Fruit fly (Drosophila melanogaster) whole organism, embryonic: Measurements from ENCODE around the gene iav.

Source experiments
- CG10959 ChIP-seq: fragments of 200-800 bp; sonication (Bioruptor generic); IDR thresholded peaks from 2 replicates; pipeline ENCODE4 v1.3.6; 2022; ENCODE audit warnings: missing biosample characterization, missing genetic modification characterization
- CG10979 ChIP-seq: fragments of 200-800 bp; sonication (Bioruptor generic); optimal IDR thresholded peaks from 2 replicates; lab custom pipeline; 2018; ENCODE audit warnings: missing biosample characterization, mild to moderate bottlenecking, missing genetic modification characterization, moderate library complexity
- CG11093 ChIP-seq: fragments of 200-800 bp; sonication (Bioruptor generic); IDR thresholded peaks from 3 replicates; pipeline ENCODE4 v1.3.6; 2022; ENCODE audit warnings: missing biosample characterization, missing genetic modification characterization
- CG11504 ChIP-seq: fragments of 200-800 bp; sonication (Bioruptor generic); optimal IDR thresholded peaks from 3 replicates; lab custom pipeline; 2019; ENCODE audit warnings: missing biosample characterization, mild to moderate bottlenecking, missing genetic modification characterization, moderate library complexity
- CG11696 ChIP-seq: fragments of 200-800 bp; sonication (Bioruptor generic); IDR thresholded peaks from 2 replicates; pipeline ENCODE4 v1.3.6; 2022; ENCODE audit warnings: missing biosample characterization, missing genetic modification characterization
- CG12219 ChIP-seq: fragments of 200-800 bp; sonication (Bioruptor generic); optimal IDR thresholded peaks from 3 replicates; lab custom pipeline; 2018; ENCODE audit warnings: missing biosample characterization, mild to moderate bottlenecking, missing genetic modification characterization
- CG12299 ChIP-seq: fragments of 200-800 bp; sonication (Bioruptor generic); optimal IDR thresholded peaks from 2 replicates; lab custom pipeline; 2018; ENCODE audit warnings: missing biosample characterization, mild to moderate bottlenecking, missing genetic modification characterization
- CG14441 ChIP-seq: fragments of 200-800 bp; sonication (Bioruptor generic); IDR thresholded peaks from 2 replicates; pipeline ENCODE4 v1.3.6; 2022; ENCODE audit warnings: missing biosample characterization, missing genetic modification characterization
- CG1647 ChIP-seq: fragments of 200-800 bp; sonication (Bioruptor generic); optimal IDR thresholded peaks from 3 replicates; lab custom pipeline; 2016; ENCODE audit warnings: missing biosample characterization, missing genetic modification characterization
- CG17829 ChIP-seq: fragments of 200-800 bp; optimal IDR thresholded peaks from 2 replicates; lab custom pipeline; 2019; ENCODE audit warnings: missing biosample characterization, mild to moderate bottlenecking, missing genetic modification characterization, moderate library complexity
- CG18764 ChIP-seq: fragments of 200-800 bp; sonication (Bioruptor generic); optimal IDR thresholded peaks from 3 replicates; lab custom pipeline; 2016; ENCODE audit warnings: missing biosample characterization, missing genetic modification characterization
- CG3163 ChIP-seq: fragments of 200-800 bp; sonication (Bioruptor generic); optimal IDR thresholded peaks from 3 replicates; lab custom pipeline; 2016; ENCODE audit warnings: missing biosample characterization, missing genetic modification characterization
- CG3407 ChIP-seq: fragments of 200-800 bp; sonication (Bioruptor generic); optimal IDR thresholded peaks from 2 replicates; lab custom pipeline; 2018; ENCODE audit warnings: missing biosample characterization, mild to moderate bottlenecking, missing genetic modification characterization
- CG3847 ChIP-seq: fragments of 200-800 bp; sonication (Bioruptor generic); IDR thresholded peaks from 2 replicates; pipeline ENCODE4 v1.3.6; 2022; ENCODE audit warnings: missing biosample characterization, missing genetic modification characterization
- CG4424 ChIP-seq: fragments of 200-800 bp; sonication (Bioruptor generic); optimal IDR thresholded peaks from 3 replicates; lab custom pipeline; 2016; ENCODE audit warnings: missing biosample characterization, missing genetic modification characterization
- CG4707 ChIP-seq: fragments of 200-800 bp; sonication (Bioruptor generic); optimal IDR thresholded peaks from 2 replicates; lab custom pipeline; 2018; ENCODE audit warnings: missing biosample characterization, mild to moderate bottlenecking, missing genetic modification characterization, moderate library complexity
- CG7839 ChIP-seq: fragments of 200-800 bp; sonication (Bioruptor generic); optimal IDR thresholded peaks from 3 replicates; lab custom pipeline; 2018; ENCODE audit warnings: missing biosample characterization, mild to moderate bottlenecking, missing genetic modification characterization, moderate library complexity
- CG7987 ChIP-seq: fragments of 200-800 bp; sonication (Bioruptor generic); optimal IDR thresholded peaks from 2 replicates; lab custom pipeline; 2018; ENCODE audit warnings: missing biosample characterization, mild to moderate bottlenecking, missing genetic modification characterization, moderate library complexity
- CG8281 ChIP-seq: fragments of 200-800 bp; sonication (Bioruptor generic); optimal IDR thresholded peaks from 2 replicates; lab custom pipeline; 2018; ENCODE audit warnings: missing biosample characterization, mild to moderate bottlenecking, missing genetic modification characterization, moderate library complexity
- CTCF ChIP-seq: fragments of 200-800 bp; sonication (Bioruptor generic); optimal IDR thresholded peaks from 2 replicates; lab custom pipeline; 2017; ENCODE audit warnings: missing biosample characterization, mild to moderate bottlenecking, missing genetic modification characterization, moderate library complexity
- D19B ChIP-seq: fragments of 200-800 bp; sonication (Bioruptor generic); optimal IDR thresholded peaks from 2 replicates; lab custom pipeline; 2017; ENCODE audit warnings: missing biosample characterization, mild to moderate bottlenecking, missing genetic modification characterization
- Hand ChIP-seq: fragments of 200-800 bp; sonication (Bioruptor generic); optimal IDR thresholded peaks from 2 replicates; lab custom pipeline; 2017; ENCODE audit warnings: mild to moderate bottlenecking, missing biosample characterization, missing genetic modification reagents, missing genetic modification characterization
- Hsf ChIP-seq: fragments of 200-800 bp; sonication (Bioruptor generic); optimal IDR thresholded peaks from 3 replicates; lab custom pipeline; 2016; ENCODE audit warnings: missing biosample characterization, missing genetic modification characterization
- MESR4 ChIP-seq: fragments of 200-800 bp; sonication (Bioruptor generic); optimal IDR thresholded peaks from 2 replicates; lab custom pipeline; 2018; ENCODE audit warnings: missing biosample characterization, mild to moderate bottlenecking, missing genetic modification characterization, moderate library complexity
- Mes4 ChIP-seq: fragments of 200-800 bp; sonication (Bioruptor generic); optimal IDR thresholded peaks from 2 replicates; lab custom pipeline; 2016; ENCODE audit warnings: missing biosample characterization, missing genetic modification characterization
- Mrtf ChIP-seq: fragments of 200-800 bp; sonication (Bioruptor generic); IDR thresholded peaks from 3 replicates; pipeline ENCODE4 v1.3.6; 2022; ENCODE audit warnings: missing biosample characterization, missing genetic modification characterization
- Nf-YA ChIP-seq: fragments of 200-800 bp; sonication (Bioruptor generic); IDR thresholded peaks from 2 replicates; pipeline ENCODE4 v1.3.6; 2022; ENCODE audit warnings: missing biosample characterization, missing genetic modification characterization
- Sry-β ChIP-seq: fragments of 200-800 bp; sonication (Bioruptor generic); optimal IDR thresholded peaks from 2 replicates; lab custom pipeline; 2018; ENCODE audit warnings: missing biosample characterization, mild to moderate bottlenecking, missing genetic modification characterization, moderate library complexity
- YL-1 ChIP-seq: fragments of 200-800 bp; sonication (Bioruptor generic); optimal IDR thresholded peaks from 3 replicates; lab custom pipeline; 2017; ENCODE audit warnings: missing biosample characterization, mild to moderate bottlenecking, missing genetic modification characterization
- ab ChIP-seq: fragments of 200-800 bp; sonication (Bioruptor generic); optimal IDR thresholded peaks from 2 replicates; lab custom pipeline; 2016; ENCODE audit warnings: missing biosample characterization, missing genetic modification characterization
- ac ChIP-seq: fragments of 200-800 bp; sonication (Bioruptor generic); optimal IDR thresholded peaks from 3 replicates; lab custom pipeline; 2017; ENCODE audit warnings: missing biosample characterization, mild to moderate bottlenecking, missing genetic modification characterization
- amos ChIP-seq: fragments of 200-800 bp; sonication (Bioruptor generic); IDR thresholded peaks from 2 replicates; pipeline ENCODE4 v1.3.6; 2022; ENCODE audit warnings: missing biosample characterization, missing genetic modification characterization; ENCODE audit not compliant: partially characterized antibody
- ap ChIP-seq: fragments of 200-800 bp; sonication (Bioruptor generic); IDR thresholded peaks from 2 replicates; pipeline ENCODE4 v1.3.6; 2022; ENCODE audit warnings: missing biosample characterization, missing genetic modification characterization
- ase ChIP-seq: fragments of 200-800 bp; sonication (Bioruptor generic); IDR thresholded peaks from 3 replicates; pipeline ENCODE4 v1.3.6; 2022; ENCODE audit warnings: missing biosample characterization, missing genetic modification characterization
- bbx ChIP-seq: fragments of 200-800 bp; sonication (Bioruptor generic); IDR thresholded peaks from 2 replicates; pipeline ENCODE4 v1.3.6; 2022; ENCODE audit warnings: missing biosample characterization, missing genetic modification characterization; ENCODE audit not compliant: partially characterized antibody
- bigmax ChIP-seq: fragments of 200-800 bp; sonication (Bioruptor generic); optimal IDR thresholded peaks from 2 replicates; lab custom pipeline; 2018; ENCODE audit warnings: missing biosample characterization, mild to moderate bottlenecking, missing genetic modification characterization
- ci ChIP-seq: fragments of 200-800 bp; sonication (Bioruptor generic); IDR thresholded peaks from 3 replicates; pipeline ENCODE4 v1.3.6; 2022; ENCODE audit warnings: missing biosample characterization, missing genetic modification characterization
- eve ChIP-seq, 2 experiments: fragments of >200 bp; optimal IDR thresholded peaks; 2 replicates each; lab custom pipeline; 2017; ENCODE audit warnings: missing biosample characterization in 2 of 2, missing genetic modification characterization in 2 of 2
- gce ChIP-seq: fragments of 200-800 bp; sonication (Bioruptor generic); IDR thresholded peaks from 3 replicates; pipeline ENCODE4 v1.3.6; 2022; ENCODE audit warnings: missing biosample characterization, missing genetic modification characterization
- jigr1 ChIP-seq: fragments of 200-800 bp; sonication (Bioruptor generic); IDR thresholded peaks from 3 replicates; pipeline ENCODE4 v1.3.6; 2022; ENCODE audit warnings: missing biosample characterization, missing genetic modification characterization
- kah ChIP-seq: fragments of 200-800 bp; sonication (Bioruptor generic); optimal IDR thresholded peaks from 2 replicates; lab custom pipeline; 2018; ENCODE audit warnings: missing biosample characterization, mild to moderate bottlenecking, missing genetic modification characterization
- lilli ChIP-seq: fragments of 200-800 bp; sonication (Bioruptor generic); optimal IDR thresholded peaks from 3 replicates; lab custom pipeline; 2016; ENCODE audit warnings: missing biosample characterization, missing genetic modification characterization
- lov ChIP-seq, 2 experiments: fragments of 200-800 bp in 1 of 2; fragments of >200 bp in 1 of 2; sonication (Bioruptor generic) in 1 of 2; IDR thresholded peaks in 1 of 2; optimal IDR thresholded peaks in 1 of 2; 2 replicates in 1 of 2; 3 replicates in 1 of 2; pipeline versions ENCODE4 v1.3.6 to Lab custom; 2017 to 2022; ENCODE audit warnings: missing biosample characterization in 1 of 2, missing genetic modification characterization in 1 of 2
- luna ChIP-seq: fragments of 200-800 bp; sonication (Bioruptor generic); optimal IDR thresholded peaks from 2 replicates; lab custom pipeline; 2016; ENCODE audit warnings: missing biosample characterization, missing genetic modification characterization
- nmo ChIP-seq: fragments of 200-800 bp; sonication (Bioruptor generic); optimal IDR thresholded peaks from 2 replicates; lab custom pipeline; 2018; ENCODE audit warnings: missing biosample characterization, mild to moderate bottlenecking, missing genetic modification characterization, moderate library complexity
- salm ChIP-seq: fragments of 200-800 bp; sonication (Bioruptor generic); optimal IDR thresholded peaks from 2 replicates; lab custom pipeline; 2018; ENCODE audit warnings: missing biosample characterization, mild to moderate bottlenecking, missing genetic modification characterization
- sens-2 ChIP-seq: fragments of 200-800 bp; sonication (Bioruptor generic); IDR thresholded peaks from 2 replicates; pipeline ENCODE4 v1.3.6; 2022; ENCODE audit warnings: missing biosample characterization, missing genetic modification characterization
- sr ChIP-seq: fragments of 200-800 bp; sonication (Bioruptor generic); IDR thresholded peaks from 3 replicates; pipeline ENCODE4 v1.3.6; 2022; ENCODE audit warnings: missing biosample characterization, missing genetic modification characterization
- tin ChIP-seq: fragments of 200-800 bp; sonication (Bioruptor generic); optimal IDR thresholded peaks from 3 replicates; lab custom pipeline; 2016; ENCODE audit warnings: missing biosample characterization, missing genetic modification characterization
- yki ChIP-seq: fragments of >200 bp; optimal IDR thresholded peaks from 3 replicates; lab custom pipeline; 2018
- zf30C ChIP-seq: fragments of 200-800 bp; sonication (Bioruptor generic); optimal IDR thresholded peaks from 3 replicates; lab custom pipeline; 2018; ENCODE audit warnings: missing biosample characterization, mild to moderate bottlenecking, missing genetic modification characterization

Gene iav

DNA sequence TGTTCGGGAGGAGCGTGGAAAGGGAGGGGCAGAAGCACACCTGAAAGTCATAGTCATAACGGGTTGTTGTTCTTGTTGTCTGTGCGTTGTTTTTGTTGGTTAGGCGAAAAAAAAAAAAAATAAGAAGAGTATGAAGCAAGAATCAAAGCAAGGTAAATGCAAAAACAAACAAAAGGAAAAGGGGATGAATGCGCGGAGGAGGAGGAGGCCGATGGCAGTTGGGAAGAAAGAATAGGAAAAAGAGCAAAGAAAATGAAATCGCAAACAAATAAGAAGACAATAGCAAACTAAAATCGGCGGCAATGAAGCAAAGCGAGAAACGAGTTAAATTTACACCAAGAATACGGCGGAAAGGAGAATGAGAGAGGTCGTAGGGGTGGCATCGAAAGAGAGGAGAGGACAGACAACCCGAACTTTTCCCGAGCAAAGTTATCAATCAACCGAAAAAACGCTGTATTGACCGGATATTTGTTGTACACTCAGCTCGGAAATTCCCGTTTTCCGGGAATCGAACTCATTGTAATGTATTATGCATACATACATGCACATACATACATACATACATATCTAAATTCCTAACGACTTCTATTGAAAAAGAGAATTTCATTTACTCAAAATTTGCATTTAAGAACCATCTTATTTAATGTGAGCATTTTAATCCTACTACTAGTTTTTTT, 46.8 kb downstream of the iav start (continued):
- TF ChIP-seq CG18764 (GFP tag; lab: Kevin White, UChicago), result peak; percentile 3
- peak; percentile 41 for TF ChIP-seq CG4424 (GFP tag; lab: Kevin White, UChicago)
- TF ChIP-seq CG3847 (GFP tag; lab: Robert Waterston, UW), result no peak
- TF ChIP-seq Hsf, result no peak
- no peak for TF ChIP-seq ab
- no peak for TF ChIP-seq gce (GFP tag; lab: Robert Waterston, UW)
- TF ChIP-seq CG12219, result peak; percentile 7
- no peak for TF ChIP-seq CG11696 (GFP tag; lab: Robert Waterston, UW)
- no peak for TF ChIP-seq bigmax (GFP tag; lab: Kevin White, UChicago)
- no peak for TF ChIP-seq Mrtf (GFP tag; lab: Robert Waterston, UW)
- TF ChIP-seq D19B (GFP tag; lab: Kevin White, UChicago), result no peak
- TF ChIP-seq CG1647 (GFP tag; lab: Kevin White, UChicago), result no peak
- no peak for TF ChIP-seq CG3163 (GFP tag; lab: Kevin White, UChicago)
- peak; percentile 6 for TF ChIP-seq CG8281 (tag; lab: Kevin White, UChicago)
- TF ChIP-seq YL-1, result no peak
- TF ChIP-seq CG12299 (tag; lab: Kevin White, UChicago), result no peak
- TF ChIP-seq kah, result no peak
- TF ChIP-seq sr (GFP tag; lab: Robert Waterston, UW), result no peak
- TF ChIP-seq Nf-YA (GFP tag; lab: Robert Waterston, UW), result no peak
- TF ChIP-seq CTCF (GFP tag; lab: Kevin White, UChicago), result no peak
- 0 out of 3 replicates have a peak, but pooled peaks have one; percentile 20 for TF ChIP-seq ase (GFP tag; lab: Robert Waterston, UW)
- TF ChIP-seq zf30C (GFP tag; lab: Kevin White, UChicago), result no peak
- TF ChIP-seq CG11504, result peak; percentile 56
- no peak for TF ChIP-seq ac (GFP tag; lab: Kevin White, UChicago)
- no peak for TF ChIP-seq salm
- no peak for TF ChIP-seq lilli (GFP tag; lab: Kevin White, UChicago)
- no peak for TF ChIP-seq CG11093 (GFP tag; lab: Robert Waterston, UW)
- no peak for TF ChIP-seq CG4707 (GFP tag; lab: Kevin White, UChicago)
- TF ChIP-seq sens-2 (GFP tag; lab: Robert Waterston, UW), result no peak
- TF ChIP-seq Mes4 (GFP tag; lab: Kevin White, UChicago), result no peak
- no peak for TF ChIP-seq luna (GFP tag; lab: Kevin White, UChicago)
- no peak for TF ChIP-seq ci
- no peak for TF ChIP-seq Sry-β (GFP tag; lab: Kevin White, UChicago)
- no peak for TF ChIP-seq Hand (GFP tag; lab: Kevin White, UChicago)
- peak; percentile 50 for TF ChIP-seq CG10979 (tag; lab: Kevin White, UChicago)
- TF ChIP-seq CG7839 (tag; lab: Kevin White, UChicago), result peak; percentile 20
- no peak for TF ChIP-seq ap
- no peak for TF ChIP-seq MESR4 (GFP tag; lab: Kevin White, UChicago)
- no peak for TF ChIP-seq yki (lab: Kevin White, UChicago)
- no peak for TF ChIP-seq CG3407
- peak; percentile 16 for TF ChIP-seq nmo (GFP tag; lab: Kevin White, UChicago)
- TF ChIP-seq tin (GFP tag; lab: Kevin White, UChicago), result no peak
- peak in 1 of 2 experiments; percentile 70 for TF ChIP-seq eve (GFP tag; optimal IDR thresholded peaks at IDR 0.05; lab: Kevin White, UChicago)
- no peak for TF ChIP-seq amos (GFP tag; lab: Robert Waterston, UW)
- no peak for TF ChIP-seq jigr1 (GFP tag; lab: Robert Waterston, UW)
- TF ChIP-seq bbx (GFP tag; lab: Robert Waterston, UW), result no peak
- no peak for TF ChIP-seq lov (optimal IDR thresholded peaks at IDR 0.05; lab: Kevin White, UChicago)
- TF ChIP-seq lov (GFP tag; IDR thresholded peaks at IDR 0.05; lab: Robert Waterston, UW), result no peak
- peak; percentile 34 for TF ChIP-seq CG17829 (tag; lab: Kevin White, UChicago)
- TF ChIP-seq CG14441, result 0 out of 2 replicates have a peak, but pooled peaks have one; percentile 28
- no peak for TF ChIP-seq CG7987 (GFP tag; lab: Kevin White, UChicago)
- no peak for TF ChIP-seq CG10959 (GFP tag; lab: Robert Waterston, UW)
